Worm (Caenorhabditis elegans): ENCODE measurements around the gene str-18.
"Not testable (repeated sequence)": the region's sequence is repeated elsewhere in the genome, so short reads cannot be mapped to it uniquely, and the experiment has no call there.

str-18 gene

ce11 chrV:15773141-15773540 is 31.4 kb upstream of the str-18 start, which contains the start of gene nhr-60:
TSS of gene nhr-60 (minus strand) at chrV:15773241.
- no peak for TF ChIP-seq ceh-82 (tag; optimal IDR thresholded peaks at IDR 0.05)
- no peak for TF ChIP-seq unc-130 (GFP tag; optimal IDR thresholded peaks at IDR 0.05)
- TF ChIP-seq gei-8 (GFP tag; optimal IDR thresholded peaks at IDR 0.05), result no peak
- TF ChIP-seq lsy-2 (tag; optimal IDR thresholded peaks at IDR 0.05), result no peak
- no peak for TF ChIP-seq ztf-11 (tag; optimal IDR thresholded peaks at IDR 0.05)
- TF ChIP-seq jun-1 (tag; optimal IDR thresholded peaks at IDR 0.05), result no peak
- TF ChIP-seq ceh-44 (GFP tag; IDR thresholded peaks at IDR 0.05), result no peak
- TF ChIP-seq Y5F2A.4 (GFP tag; optimal IDR thresholded peaks at IDR 0.05), result no peak
- TF ChIP-seq ZK546.5 (tag; optimal IDR thresholded peaks at IDR 0.05), result no peak
- no peak for TF ChIP-seq ces-1 (GFP tag; optimal IDR thresholded peaks at IDR 0.05)
- no peak for TF ChIP-seq unc-39 (tag; optimal IDR thresholded peaks at IDR 0.05)

- TF ChIP-seq unc-130 (GFP tag; optimal IDR thresholded peaks at IDR 0.05) (peak; percentile 56), vab-7 (GFP tag; IDR thresholded peaks at IDR 0.05) (no peak)
These were observed 27.3 kb upstream of the str-18 start, which contains the start of gene F57A10.4 for ce11 chrV:15769072-15769471. TSS of gene F57A10.4 (plus strand) at chrV:15769438.

ce11 chrV:15767385-15767784 is 25.6 kb upstream of the str-18 start:
- TF ChIP-seq mdt-29 (GFP tag; IDR thresholded peaks at IDR 0.05) (peak; percentile 80), dmd-9 (GFP tag; IDR thresholded peaks at IDR 0.05) (0 out of 2 replicates have a peak, but pooled peaks have one; percentile 53), dmd-6 (GFP tag; IDR thresholded peaks at IDR 0.05) (0 out of 2 replicates have a peak, but pooled peaks have one; percentile 9), ctbp-1 (GFP tag; IDR thresholded peaks at IDR 0.05) (peak; percentile 80), saeg-2 (GFP tag; IDR thresholded peaks at IDR 0.05) (peak; percentile 68; the same call in 1 of the 2 replicates), D1046.2 (GFP tag; IDR thresholded peaks at IDR 0.05) (peak; percentile 81), madf-9 (GFP tag; conservative IDR thresholded peaks at IDR 0.05) (peak; percentile 45; the same call in 1 of the 2 replicates), set-16 (GFP tag; IDR thresholded peaks at IDR 0.05) (peak; percentile 55), pha-4 (GFP tag; IDR thresholded peaks at IDR 0.05) (peak; percentile 84), snpc-1.2 (GFP tag; IDR thresholded peaks at IDR 0.05) (peak; percentile 86), nhr-42 (GFP tag; IDR thresholded peaks at IDR 0.05) (peak; percentile 66), ceh-20 (GFP tag; IDR thresholded peaks at IDR 0.05) (peak; percentile 52; the same call in 1 of the 2 replicates), php-3 (GFP tag; IDR thresholded peaks at IDR 0.05) (peak; percentile 72), arid-1 (GFP tag; conservative IDR thresholded peaks at IDR 0.05) (peak; percentile 89), ceh-44 (GFP tag; IDR thresholded peaks at IDR 0.05) (peak; percentile 68; the same call in 1 of the 2 replicates), madf-5 (GFP tag; IDR thresholded peaks at IDR 0.05) (peak in 1 of 2 experiments; percentile 73; a peak in 1 of 4 replicates), egl-43 (GFP tag; IDR thresholded peaks at IDR 0.05) (peak; percentile 92), lin-29 (GFP tag; IDR thresholded peaks at IDR 0.05) (peak; percentile 27; the same call in 1 of the 2 replicates), lin-1 (GFP tag; IDR thresholded peaks at IDR 0.05) (peak; percentile 66; the same call in 1 of the 2 replicates), daf-8 (GFP tag; IDR thresholded peaks at IDR 0.05) (peak; percentile 64; the same call in 1 of the 2 replicates), vab-7 (GFP tag; IDR thresholded peaks at IDR 0.05) (peak; percentile 77), nhr-41 (GFP tag; IDR thresholded peaks at IDR 0.05) (peak; percentile 85), dmd-8 (GFP tag; IDR thresholded peaks at IDR 0.05) (peak; percentile 94), F49E8.2 (tag; optimal IDR thresholded peaks at IDR 0.05; ENCODE audit: borderline replicate concordance) (peak; percentile 12), ZK337.2 (GFP tag; IDR thresholded peaks at IDR 0.05) (0 out of 2 replicates have a peak, but pooled peaks have one; percentile 13), F26F4.8 (GFP tag; conservative IDR thresholded peaks at IDR 0.05) (peak; percentile 95), Y105C5A.15 (GFP tag; IDR thresholded peaks at IDR 0.05) (peak; percentile 71; the same call in 1 of the 2 replicates), lin-38 (GFP tag; IDR thresholded peaks at IDR 0.05) (peak; percentile 82), zip-11 (GFP tag; IDR thresholded peaks at IDR 0.05) (0 out of 2 replicates have a peak, but pooled peaks have one; percentile 35), F44E2.7 (GFP tag; IDR thresholded peaks at IDR 0.05) (peak; percentile 71; the same call in 1 of the 2 replicates), lim-7 (GFP tag; IDR thresholded peaks at IDR 0.05) (peak; percentile 95), Y48G9A.11 (GFP tag; IDR thresholded peaks at IDR 0.05) (peak; percentile 75), T26A8.4 (GFP tag; IDR thresholded peaks at IDR 0.05) (peak; percentile 64; the same call in 1 of the 2 replicates), Y75B8A.6 (GFP tag; IDR thresholded peaks at IDR 0.05) (peak; percentile 78; the same call in 1 of the 2 replicates)
- TF ChIP-seq pha-4 (tag; optimal IDR thresholded peaks at IDR 0.05), result not testable (repeated sequence)
